Fruit fly (Drosophila melanogaster) whole organism, larva: Measurements from ENCODE around the gene CG2909.

Experiments
- noc ChIP-seq: fragments of 200-800 bp; sonication (Bioruptor generic); optimal IDR thresholded peaks from 3 replicates; lab custom pipeline; 2019; ENCODE audit warnings: missing biosample characterization, mild to moderate bottlenecking, missing genetic modification characterization, moderate library complexity

CG2909 gene

DNA sequence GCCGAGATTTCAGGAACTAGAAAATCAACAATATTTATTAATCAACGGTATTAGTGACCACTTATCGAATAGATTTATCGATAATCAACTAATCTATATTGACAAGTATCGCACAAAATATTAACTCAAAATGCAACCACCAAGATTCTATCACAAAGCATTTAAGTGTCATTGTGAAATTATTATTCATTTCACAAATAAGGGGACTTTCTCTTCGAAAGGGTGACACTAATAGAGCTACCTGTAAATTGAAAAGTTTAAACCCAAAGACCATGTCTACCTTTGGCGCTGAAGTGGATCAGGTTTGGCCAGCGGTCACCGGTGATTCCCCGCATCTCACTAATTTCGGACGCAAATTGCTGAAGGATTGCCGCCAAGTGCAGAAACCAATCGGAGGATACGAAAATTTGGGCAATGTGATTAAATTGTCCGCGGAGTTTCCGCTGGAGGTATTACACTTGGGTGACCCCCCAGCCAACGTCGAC lies at the start of gene CG2909:
Gene CG2909, plus strand, starts transcription at position 119 of the 485 bp plus-strand sequence.
- TF ChIP-seq noc (tag; lab: Kevin White, UChicago), result no peak

DNA sequence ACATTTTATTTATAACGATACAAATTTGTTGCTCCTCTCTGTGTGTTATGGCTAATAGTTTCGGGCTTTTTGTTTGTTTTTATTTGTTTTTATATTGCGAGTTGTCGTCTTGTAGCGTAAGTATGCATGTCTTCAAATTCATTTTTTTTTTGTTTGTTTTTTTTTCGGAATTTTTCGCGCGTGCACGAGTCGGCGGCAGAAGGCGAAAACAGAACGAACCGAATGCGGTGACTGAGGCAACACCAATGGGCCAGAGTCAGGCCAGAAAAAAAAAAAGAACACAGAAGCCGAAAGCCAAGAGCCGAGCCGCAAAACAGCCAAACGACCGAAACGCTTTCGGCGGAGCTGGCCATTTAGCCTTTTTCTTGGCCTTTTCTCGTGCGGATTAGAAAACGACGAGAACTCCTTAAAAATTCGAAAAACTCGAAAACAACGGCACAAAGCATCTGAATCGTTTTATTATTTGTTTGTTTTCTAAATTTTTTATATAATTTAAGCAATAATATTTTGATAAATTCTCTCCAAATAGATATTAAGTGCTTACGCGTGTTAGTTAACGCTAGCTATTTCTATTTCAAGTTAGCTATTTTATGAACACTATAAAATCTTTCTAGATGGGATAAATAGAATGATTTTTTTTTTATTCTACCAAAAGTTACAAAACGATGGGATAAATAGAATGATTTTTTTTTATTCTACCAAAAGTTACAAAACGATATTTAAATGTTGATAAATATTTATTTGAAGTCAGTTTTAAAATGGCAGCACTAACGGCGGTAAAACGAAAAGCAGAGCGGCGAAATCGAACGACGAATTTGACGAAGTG lies 36.1 kb upstream of the CG2909 start:
- TF ChIP-seq noc (tag; lab: Kevin White, UChicago), result no peak

DNA sequence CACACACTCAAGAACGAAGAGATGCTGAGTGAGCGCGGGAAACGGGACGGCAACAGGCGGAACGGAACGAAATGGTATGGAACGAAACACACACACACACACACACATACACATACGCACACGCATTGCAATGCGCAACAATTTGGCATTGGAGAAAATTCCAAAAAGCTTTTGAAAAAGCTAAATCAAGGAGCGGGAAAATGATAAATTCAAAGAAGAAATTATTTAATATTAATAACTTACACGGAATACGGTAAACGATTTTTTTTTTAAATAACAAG lies 35.6 kb upstream of the CG2909 start:
- no peak for TF ChIP-seq noc (tag; lab: Kevin White, UChicago)

DNA sequence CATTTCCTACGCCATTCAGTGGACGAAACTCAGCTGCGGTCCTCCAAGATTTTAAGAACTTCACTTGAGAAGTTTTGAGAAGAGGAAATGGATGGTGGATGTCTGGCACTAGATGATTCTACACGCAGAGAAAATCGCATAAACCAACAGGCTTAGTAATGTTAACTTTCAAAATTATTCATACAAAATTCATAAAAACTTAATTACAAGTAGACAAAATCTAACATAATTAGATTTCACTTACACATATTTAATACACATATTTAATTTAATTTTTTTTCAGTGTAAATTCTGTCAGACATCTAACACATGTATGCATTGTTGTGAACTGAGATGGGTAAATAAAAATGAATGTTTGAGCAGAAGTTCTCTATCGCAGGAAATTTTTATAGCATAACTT lies 26.1 kb upstream of the CG2909 start:
- TF ChIP-seq noc (tag; lab: Kevin White, UChicago), result no peak

DNA sequence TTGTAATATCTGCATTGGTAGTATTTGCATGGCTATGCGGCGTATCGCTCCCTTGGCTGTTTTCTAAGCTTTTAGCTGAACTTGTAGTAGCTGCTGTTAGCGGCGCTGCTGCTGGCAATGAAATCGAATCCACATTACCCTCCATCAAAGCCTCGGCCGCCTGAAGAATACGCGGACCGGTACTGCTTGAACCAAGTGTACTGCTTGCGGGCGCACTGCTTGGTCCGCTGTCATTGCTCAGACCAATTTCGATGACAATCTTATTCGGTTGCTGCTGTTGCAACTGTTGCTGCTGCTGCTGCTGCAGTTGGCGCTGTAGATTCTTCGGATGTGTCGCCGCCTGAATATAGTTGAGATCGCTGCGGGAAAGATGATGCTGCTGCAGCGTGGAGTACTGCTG lies 18.3 kb upstream of the CG2909 start:
- no peak for TF ChIP-seq noc (tag; lab: Kevin White, UChicago)

DNA sequence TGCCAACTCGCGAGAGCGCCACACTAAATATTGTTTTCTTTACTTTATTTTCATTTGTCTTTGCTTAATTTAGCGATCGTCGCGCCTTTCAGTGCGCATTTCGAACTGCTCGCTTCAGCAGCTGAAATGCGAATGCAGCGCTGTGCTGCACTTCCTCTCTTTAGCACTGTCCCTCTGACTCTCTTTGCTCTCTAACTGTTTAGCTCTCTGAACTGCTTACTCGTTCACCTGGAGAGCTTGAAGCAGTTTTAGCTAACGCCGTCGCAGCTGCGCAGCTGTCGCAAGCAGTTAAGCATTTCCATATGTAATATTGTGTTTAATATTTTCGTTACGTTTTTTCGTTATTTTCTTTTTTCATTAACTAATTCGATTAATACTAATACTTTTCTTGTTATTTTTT lies 17.3 kb upstream of the CG2909 start:
- no peak for TF ChIP-seq noc (tag; lab: Kevin White, UChicago)

DNA sequence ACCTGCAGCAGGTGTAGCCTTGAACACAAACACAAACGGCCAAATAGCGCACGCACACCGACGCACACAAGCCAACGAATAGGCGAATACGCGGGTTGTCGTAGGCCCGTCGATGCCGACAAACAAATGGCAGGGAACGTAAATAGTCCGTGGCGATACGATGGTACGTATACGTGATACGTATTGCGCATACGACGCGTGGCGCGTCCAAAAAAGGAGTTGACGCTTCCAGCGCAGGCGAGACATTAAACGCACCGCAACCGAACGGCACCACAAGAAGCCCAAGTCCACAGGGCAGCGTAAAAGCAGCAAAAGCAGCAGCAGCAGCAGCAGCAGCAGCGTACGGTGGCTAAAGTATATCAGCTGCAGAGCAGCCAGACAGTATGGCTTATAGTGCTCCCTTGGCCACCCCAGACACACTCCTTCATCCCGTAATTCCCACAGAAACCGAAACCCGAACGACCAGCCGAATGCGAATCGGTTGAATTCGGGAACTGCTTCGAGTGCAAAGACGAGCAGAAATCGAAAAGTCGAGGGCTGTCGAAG lies 7.8 kb upstream of the CG2909 start:
- no peak for TF ChIP-seq noc (tag; lab: Kevin White, UChicago)

DNA sequence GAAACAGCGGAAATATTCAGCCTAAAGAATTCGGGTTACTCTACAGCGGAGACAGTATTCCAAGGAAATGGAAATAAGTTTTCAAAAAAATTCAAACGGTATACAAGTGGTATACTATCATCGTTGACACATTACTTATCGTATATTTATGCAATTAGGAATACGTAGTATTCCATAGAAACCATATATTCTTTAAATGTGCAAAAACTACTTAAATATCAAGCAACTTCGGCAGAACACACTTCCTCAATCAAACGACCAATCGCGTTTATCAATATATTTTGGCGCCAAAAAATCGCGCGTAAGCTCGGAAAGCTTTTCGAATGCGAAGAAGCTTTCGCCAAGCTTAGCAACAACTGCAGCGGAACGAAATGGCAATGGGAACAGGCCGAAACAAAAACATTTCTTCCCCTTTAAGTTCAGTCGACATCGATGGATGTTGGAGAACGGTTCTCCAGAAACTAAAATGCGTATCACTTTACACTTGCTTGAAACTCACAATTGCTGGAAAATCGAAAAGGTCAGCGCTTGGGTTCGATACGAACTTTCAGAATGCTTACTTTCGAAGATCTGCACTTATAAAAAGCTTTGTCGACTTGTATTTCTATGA lies 7.2 kb upstream of the CG2909 start:
- no peak for TF ChIP-seq noc (tag; lab: Kevin White, UChicago)

DNA sequence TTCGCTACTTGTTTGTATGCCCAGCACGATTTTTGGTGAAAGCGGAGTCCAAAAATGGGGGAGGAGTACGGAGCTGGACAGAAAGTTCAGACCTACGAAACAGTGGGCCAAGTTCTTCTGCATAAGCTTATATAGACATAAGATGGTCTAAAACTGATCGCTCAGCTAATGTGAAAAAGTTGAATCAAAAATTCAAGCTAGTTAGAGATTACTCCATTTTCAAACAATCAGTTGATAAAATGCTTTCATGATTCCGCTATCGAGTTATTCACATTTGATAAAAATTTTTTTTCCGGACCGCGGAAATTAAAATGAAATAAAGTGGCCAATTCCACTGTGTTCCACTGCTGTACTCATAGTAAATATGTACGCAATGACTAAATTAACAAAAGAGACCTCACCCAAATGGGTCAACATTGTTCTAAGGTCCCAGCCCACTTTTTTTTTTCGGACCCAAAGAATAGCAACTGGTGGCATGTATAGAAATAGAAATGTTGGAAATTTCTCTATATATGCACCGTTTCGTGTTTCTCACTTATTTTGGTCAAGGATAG lies 5.8 kb upstream of the CG2909 start:
- no peak for TF ChIP-seq noc (tag; lab: Kevin White, UChicago)

DNA sequence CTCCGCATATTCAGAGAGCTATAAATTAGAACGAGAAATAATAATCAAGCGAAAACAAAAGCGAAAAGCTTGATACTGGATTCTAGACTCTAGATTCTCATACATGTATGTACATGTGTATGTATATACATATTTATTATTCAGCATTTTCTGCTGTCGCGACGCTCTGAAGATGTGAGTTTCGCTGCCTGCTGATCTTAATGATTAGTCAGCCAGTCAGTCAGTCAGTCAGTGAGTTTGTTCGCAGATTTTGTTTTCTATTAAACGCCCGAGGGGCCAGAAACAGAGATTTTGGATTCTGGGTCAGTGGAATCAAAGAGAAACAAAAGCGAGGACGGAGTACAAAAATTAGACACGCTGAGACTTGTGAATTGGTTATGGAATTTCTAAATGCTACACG lies 4.0 kb upstream of the CG2909 start:
- peak; percentile 29 for TF ChIP-seq noc (tag; lab: Kevin White, UChicago)

DNA sequence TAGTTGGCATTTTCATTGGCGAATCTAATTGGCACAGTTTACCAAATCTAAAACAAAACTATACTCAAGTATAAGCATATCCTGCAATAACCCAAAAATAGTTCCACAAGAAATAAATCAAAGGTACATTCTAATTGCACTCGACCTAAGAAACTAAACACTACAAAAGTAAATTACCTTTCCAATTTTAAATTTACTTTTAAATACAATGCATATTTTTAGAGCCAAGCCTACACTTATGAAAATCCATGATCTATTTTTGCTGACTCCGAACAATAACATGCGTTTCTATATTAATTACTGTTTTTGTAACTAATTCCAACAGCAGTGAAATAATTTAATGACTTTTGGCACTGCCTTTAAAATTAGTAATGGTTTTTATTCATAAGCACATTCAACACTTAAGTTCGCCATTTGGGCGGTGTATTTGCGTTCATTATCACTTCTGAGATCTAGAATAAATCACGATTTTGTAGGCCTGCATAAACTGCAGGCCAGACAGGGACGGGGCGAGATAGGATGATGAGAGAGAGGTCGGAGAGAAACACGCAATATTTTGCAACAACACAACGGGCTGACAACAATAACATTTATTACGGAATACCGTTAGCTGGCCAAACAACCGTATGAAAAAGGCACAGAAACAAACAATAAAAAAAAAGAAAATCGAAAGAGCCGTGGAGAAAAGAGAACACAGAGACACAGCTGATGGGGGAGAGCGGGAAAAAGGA lies 1.3 kb upstream of the CG2909 start:
- peak; percentile 6 for TF ChIP-seq noc (tag; lab: Kevin White, UChicago)

DNA sequence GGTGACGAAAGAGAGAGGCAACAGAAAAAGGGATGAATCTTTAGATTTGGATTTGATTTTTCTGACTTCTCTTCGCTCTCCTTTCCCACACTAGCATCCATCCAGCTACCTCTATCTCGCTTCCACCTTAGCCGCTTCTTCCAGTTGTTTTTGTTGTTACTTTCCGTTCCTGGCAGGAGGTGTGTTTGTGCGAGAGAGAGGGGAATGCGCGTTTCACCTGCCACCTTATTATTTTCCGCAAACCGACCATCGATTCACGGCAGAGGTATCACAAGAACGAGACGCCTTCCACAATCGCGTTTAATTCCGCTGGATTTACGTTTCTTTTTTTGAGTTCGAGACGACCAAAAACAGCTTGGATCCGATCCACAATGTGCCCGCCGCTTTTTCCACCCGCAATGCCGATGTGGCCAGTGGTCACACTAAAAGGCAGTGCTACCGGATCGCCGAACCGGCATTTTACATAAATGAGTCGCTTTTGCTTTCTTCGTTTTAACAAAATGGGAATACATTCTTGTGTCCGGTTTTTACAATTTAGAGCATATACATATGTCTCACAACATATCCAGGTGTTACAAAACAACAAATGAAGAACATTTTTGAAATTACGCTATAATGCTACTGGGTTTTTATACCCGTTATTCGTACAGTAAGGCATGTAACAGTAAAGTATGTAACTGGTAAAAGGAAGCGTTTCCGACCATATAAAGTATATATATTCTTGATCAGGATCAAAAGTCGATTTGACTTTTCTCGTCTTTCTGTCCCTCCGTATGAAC lies 508 bp upstream of the CG2909 start, which contains the start of gene alpha-Man-Ia:
Gene alpha-Man-Ia, minus strand, starts transcription at position 392 of the 779 bp plus-strand sequence.
- TF ChIP-seq noc (tag; lab: Kevin White, UChicago), result no peak

DNA sequence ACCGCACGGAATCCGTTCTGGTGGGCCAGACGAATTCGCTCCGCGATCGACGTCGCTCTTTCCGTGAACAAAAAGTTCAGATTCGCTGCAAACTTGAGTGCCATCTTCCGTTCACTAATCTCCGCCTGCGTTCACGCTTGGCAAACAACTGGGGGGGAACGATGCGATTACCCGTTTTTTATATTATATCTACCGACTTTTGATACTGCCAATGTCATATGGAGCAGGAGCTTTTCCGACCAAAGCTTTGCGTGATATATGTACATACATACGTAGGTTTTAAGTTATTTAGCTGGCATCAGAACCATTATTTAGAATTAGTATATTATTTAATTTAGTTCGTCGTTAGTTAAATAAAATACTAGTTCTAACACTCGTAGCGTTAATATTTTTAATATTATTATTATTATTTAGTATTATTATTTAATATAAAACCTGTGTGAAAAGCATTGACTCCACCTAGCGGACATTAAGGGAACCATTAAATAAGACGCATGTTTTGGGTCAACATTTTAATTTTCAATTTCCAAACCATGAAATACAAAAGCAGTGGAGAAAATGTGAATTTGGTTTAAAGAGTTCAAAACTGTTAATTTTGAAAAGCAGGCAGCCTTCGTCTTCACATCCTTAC lies 3.5 kb downstream of the CG2909 start, which contains the start of gene Gip:
Gene Gip, minus strand, starts transcription at position 214 of the 631 bp plus-strand sequence.
- peak; percentile 62 for TF ChIP-seq noc (tag; lab: Kevin White, UChicago)

DNA sequence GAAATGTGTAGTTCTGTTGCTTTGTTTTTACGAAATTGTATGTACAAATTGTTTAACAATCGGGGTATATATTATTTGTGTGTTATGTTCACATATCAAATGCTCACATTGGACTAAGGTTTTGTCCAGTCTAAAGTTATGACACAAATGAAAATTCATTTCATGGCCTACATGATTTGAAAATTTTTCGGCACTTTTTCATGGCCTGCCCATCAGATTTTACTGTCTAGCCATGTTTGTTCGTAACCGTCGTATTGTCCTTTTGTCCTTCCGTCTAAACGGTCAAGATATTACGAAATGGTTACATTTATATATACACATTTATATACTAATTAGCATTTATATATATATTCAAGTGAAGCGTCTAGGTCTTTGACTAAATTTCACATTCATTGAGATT lies 5.5 kb downstream of the CG2909 start, which contains the start of gene CG15306:
Gene CG15306, minus strand, starts transcription at position 101 of the 400 bp plus-strand sequence.
- TF ChIP-seq noc (tag; lab: Kevin White, UChicago), result no peak
